Worm (Caenorhabditis elegans): ENCODE data around the gene F22F7.12.

F22F7.12 gene

DNA sequence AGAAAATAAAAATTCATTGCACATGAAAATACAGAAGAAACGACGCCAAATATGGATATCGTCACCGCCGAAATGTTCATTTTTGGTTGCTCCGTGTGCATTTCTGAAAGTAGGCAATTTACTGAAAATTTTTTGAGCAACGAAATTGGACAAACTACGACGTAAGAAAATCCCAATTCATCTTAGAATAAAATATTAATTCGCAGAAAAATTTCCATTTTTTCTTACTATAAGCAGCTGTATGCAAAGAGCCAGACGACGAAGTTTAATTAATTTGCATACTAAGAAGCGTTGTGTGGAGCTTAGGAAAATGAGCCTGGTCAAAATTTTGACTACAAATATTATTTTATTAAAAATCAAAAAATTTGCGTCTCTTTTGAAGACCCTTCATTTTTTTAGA is 22.4 kb upstream of the F22F7.12 start, which contains the start of gene srbc-19:
TSS of gene srbc-19 (minus strand) at position 101 of the 400 bp plus-strand sequence.
- TF ChIP-seq nhr-12 (tag; optimal IDR thresholded peaks at IDR 0.05) (no peak), ztf-4 (tag; optimal IDR thresholded peaks at IDR 0.05) (no peak), egl-27 (tag; optimal IDR thresholded peaks at IDR 0.05) (no peak), daf-12 (tag; optimal IDR thresholded peaks at IDR 0.05) (no peak), unc-39 (tag; optimal IDR thresholded peaks at IDR 0.05) (no peak), nhr-77 (tag; optimal IDR thresholded peaks at IDR 0.05) (no peak), nfya-1 (tag; optimal IDR thresholded peaks at IDR 0.05; ENCODE audit: insufficient read depth) (no peak), nhr-11 (tag; optimal IDR thresholded peaks at IDR 0.05) (no peak), unc-62 (GFP tag; optimal IDR thresholded peaks at IDR 0.05) (no peak), ceh-28 (tag; optimal IDR thresholded peaks at IDR 0.05) (no peak)

DNA sequence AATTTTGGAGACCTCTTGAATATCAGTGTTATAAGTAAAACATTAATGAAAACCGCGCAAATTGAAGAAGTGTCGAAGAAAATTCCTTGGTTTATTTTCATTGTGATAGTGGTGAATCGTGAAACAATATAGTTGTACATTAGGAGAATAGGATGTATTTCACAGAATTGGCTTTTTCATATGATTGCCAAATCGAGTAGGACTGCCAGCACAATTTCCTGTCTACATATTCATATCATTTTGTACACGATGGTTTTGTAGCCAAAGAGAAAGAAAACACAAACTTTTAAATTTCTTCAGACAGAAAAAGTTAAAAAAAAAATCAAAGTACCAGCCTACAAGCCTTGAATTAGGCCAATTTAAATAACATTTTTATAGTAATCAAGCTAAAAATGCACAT is 19.4 kb upstream of the F22F7.12 start, which contains the start of gene str-255:
TSS of gene str-255 (minus strand) at position 101 of the 400 bp plus-strand sequence.
- TF ChIP-seq nhr-67 (tag; optimal IDR thresholded peaks at IDR 0.05) (no peak), lsy-12 (tag; optimal IDR thresholded peaks at IDR 0.05) (no peak), nhr-77 (tag; optimal IDR thresholded peaks at IDR 0.05) (no peak), nhr-76 (tag; optimal IDR thresholded peaks at IDR 0.05) (no peak), elt-2 (tag; optimal IDR thresholded peaks at IDR 0.05) (no peak), ceh-28 (tag; optimal IDR thresholded peaks at IDR 0.05) (no peak), ceh-9 (tag; optimal IDR thresholded peaks at IDR 0.05) (no peak), unc-39 (tag; optimal IDR thresholded peaks at IDR 0.05) (no peak), fkh-10 (GFP tag; optimal IDR thresholded peaks at IDR 0.05) (no peak), nfya-1 (tag; optimal IDR thresholded peaks at IDR 0.05; ENCODE audit: insufficient read depth) (no peak), ZK546.5 (tag; optimal IDR thresholded peaks at IDR 0.05) (no peak), mml-1 (tag; optimal IDR thresholded peaks at IDR 0.05) (no peak)

DNA sequence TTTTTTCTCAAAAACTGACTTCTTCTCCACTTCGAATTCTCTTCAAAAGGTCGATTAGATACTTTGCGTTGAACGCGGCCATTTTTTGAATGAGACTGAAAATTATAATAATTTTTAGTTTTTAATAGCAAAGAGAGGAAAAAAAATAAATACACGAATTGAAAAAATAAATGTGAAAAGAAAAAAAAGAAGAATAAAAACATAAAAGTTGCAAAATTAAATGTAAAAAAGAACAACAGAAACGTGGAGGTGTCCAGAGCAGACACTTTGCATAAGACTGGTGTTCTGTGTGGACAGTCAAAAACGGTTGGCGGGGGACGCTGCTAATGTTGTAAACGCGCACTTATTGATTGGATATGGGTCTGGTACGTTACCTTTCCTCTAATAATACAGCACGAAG is 15.0 kb upstream of the F22F7.12 start, which contains the start of gene C45H4.14:
TSS of gene C45H4.14 (minus strand) at position 101 of the 400 bp plus-strand sequence.
- TF ChIP-seq ztf-4 (tag; optimal IDR thresholded peaks at IDR 0.05): no peak

DNA sequence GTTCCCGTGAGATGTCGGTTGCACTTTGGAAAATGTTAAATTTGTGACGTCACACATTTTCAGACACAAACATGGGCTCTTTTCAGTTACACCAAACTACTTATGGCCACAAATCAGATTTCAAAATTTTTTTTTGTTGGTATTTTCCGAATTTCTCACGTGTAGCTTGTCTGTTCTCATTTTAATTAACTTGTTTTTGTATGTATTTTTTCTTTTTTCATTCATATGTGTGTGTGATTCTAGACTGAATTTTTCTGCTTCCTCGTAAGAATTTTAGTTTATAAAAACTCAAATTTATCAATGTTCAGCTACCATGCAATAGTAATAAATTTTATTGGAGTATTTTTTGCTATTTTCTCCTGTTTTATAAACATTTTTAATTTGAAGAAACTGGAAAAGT is 12.5 kb upstream of the F22F7.12 start, which contains the start of gene srbc-22:
TSS of gene srbc-22 (plus strand) at position 301 of the 400 bp plus-strand sequence.
- no peak for TF ChIP-seq nfya-1 (tag; optimal IDR thresholded peaks at IDR 0.05; ENCODE audit: insufficient read depth)
- no peak for TF ChIP-seq fkh-2 (tag; optimal IDR thresholded peaks at IDR 0.05)
- no peak for TF ChIP-seq lin-39 (tag; optimal IDR thresholded peaks at IDR 0.05)
- TF ChIP-seq nhr-11 (tag; optimal IDR thresholded peaks at IDR 0.05): no peak
- no peak for TF ChIP-seq fos-1 (tag; optimal IDR thresholded peaks at IDR 0.05)
- TF ChIP-seq pqm-1 (tag; optimal IDR thresholded peaks at IDR 0.05): no peak
- TF ChIP-seq nhr-76 (tag; optimal IDR thresholded peaks at IDR 0.05): no peak
- TF ChIP-seq jun-1 (tag; optimal IDR thresholded peaks at IDR 0.05): no peak
- TF ChIP-seq unc-39 (tag; optimal IDR thresholded peaks at IDR 0.05): no peak
- no peak for TF ChIP-seq elt-1 (tag; optimal IDR thresholded peaks at IDR 0.05)
- no peak for TF ChIP-seq egl-5 (tag; optimal IDR thresholded peaks at IDR 0.05)
- TF ChIP-seq sea-2 (GFP tag; optimal IDR thresholded peaks at IDR 0.05): no peak
- TF ChIP-seq nhr-43 (tag; optimal IDR thresholded peaks at IDR 0.05; ENCODE audit: poor library complexity, severe bottlenecking): no peak
- no peak for TF ChIP-seq ceh-16 (tag; optimal IDR thresholded peaks at IDR 0.05)
- no peak for TF ChIP-seq nhr-12 (tag; optimal IDR thresholded peaks at IDR 0.05)
- no peak for TF ChIP-seq ama-1 (optimal IDR thresholded peaks at IDR 0.05)
- no peak for TF ChIP-seq R02D3.7 (tag; optimal IDR thresholded peaks at IDR 0.05)
- no peak for TF ChIP-seq nhr-237 (tag; optimal IDR thresholded peaks at IDR 0.05)
- no peak for TF ChIP-seq unc-62 (GFP tag; optimal IDR thresholded peaks at IDR 0.05)

DNA sequence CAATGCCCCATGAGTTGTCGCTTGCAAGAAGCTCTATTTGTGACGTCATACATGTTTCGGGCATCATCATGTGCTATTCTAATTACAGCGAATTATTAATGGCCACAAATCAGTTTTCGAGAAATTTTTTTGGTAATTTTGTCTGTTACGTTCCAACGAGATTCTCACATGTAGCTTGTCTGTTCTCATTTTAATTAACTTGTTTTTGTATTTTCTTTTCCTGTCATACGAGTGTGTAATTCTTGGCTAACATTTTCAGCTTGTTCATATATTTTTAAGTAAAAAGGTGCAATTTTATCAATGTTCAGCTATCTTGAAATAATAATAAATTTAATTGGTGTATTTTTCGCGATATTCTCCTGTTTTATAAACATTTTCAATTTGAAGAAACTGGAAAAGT is 10.9 kb upstream of the F22F7.12 start, which contains the start of gene srbc-21:
TSS of gene srbc-21 (plus strand) at position 301 of the 400 bp plus-strand sequence.
- TF ChIP-seq nhr-43 (tag; optimal IDR thresholded peaks at IDR 0.05; ENCODE audit: poor library complexity, severe bottlenecking) (no peak), nhr-23 (tag; optimal IDR thresholded peaks at IDR 0.05) (no peak), snpc-4 (tag; optimal IDR thresholded peaks at IDR 0.05) (no peak), ceh-82 (tag; optimal IDR thresholded peaks at IDR 0.05) (no peak), nhr-77 (tag; optimal IDR thresholded peaks at IDR 0.05) (no peak), fos-1 (tag; optimal IDR thresholded peaks at IDR 0.05) (no peak), ceh-28 (tag; optimal IDR thresholded peaks at IDR 0.05) (no peak)
